Worm (Caenorhabditis elegans) whole organism, L3 larva: ENCODE data around the gene tost-1.

Experiments used
- nhr-11 ChIP-seq: fragments of 150-350 bp; optimal IDR thresholded peaks from 2 replicates; lab custom pipeline; 2014; ENCODE audit warnings: missing biosample characterization, missing genetic modification characterization
- unc-39 ChIP-seq: sonication (generic microtip); optimal IDR thresholded peaks from 4 replicates; lab custom pipeline; 2017; ENCODE audit warnings: missing biosample characterization, missing genetic modification characterization

- no peak for TF ChIP-seq nhr-11
- no peak for TF ChIP-seq unc-39 (tag; lab: Kevin White, UChicago)
These were observed 40.7 kb downstream of the tost-1 start, which contains the start of the genes acbp-7 and F26A1.19 for ce11 chrIII:4837429-4837828.
